Fruit fly (Drosophila melanogaster) whole organism, pupa: Measurements from ENCODE around the gene slam.

ENCODE experiments used
- CG10348 ChIP-seq: fragments of 200-800 bp; sonication (Bioruptor generic); IDR thresholded peaks from 2 replicates; pipeline ENCODE4 v1.3.6; 2022; ENCODE audit warnings: missing biosample characterization, missing genetic modification characterization
- CG12605 ChIP-seq: fragments of 200-800 bp; sonication (Bioruptor generic); IDR thresholded peaks from 2 replicates; pipeline ENCODE4 v1.3.6; 2022; ENCODE audit warnings: missing biosample characterization, missing genetic modification characterization
- CG13204 ChIP-seq: fragments of 200-800 bp; sonication (Bioruptor generic); optimal IDR thresholded peaks from 2 replicates; lab custom pipeline; 2018; ENCODE audit warnings: missing biosample characterization, mild to moderate bottlenecking, missing genetic modification characterization, moderate library complexity
- CG14655 ChIP-seq: fragments of 200-800 bp; sonication (Bioruptor generic); optimal IDR thresholded peaks from 3 replicates; lab custom pipeline; 2017; ENCODE audit warnings: mild to moderate bottlenecking, missing biosample characterization, missing genetic modification reagents, missing genetic modification characterization
- CG15710 ChIP-seq: fragments of 200-800 bp; sonication (Bioruptor generic); optimal IDR thresholded peaks from 2 replicates; lab custom pipeline; 2018; ENCODE audit warnings: missing biosample characterization, mild to moderate bottlenecking, missing genetic modification characterization, moderate library complexity
- CG17806 ChIP-seq: fragments of 200-800 bp; sonication (Bioruptor generic); optimal IDR thresholded peaks from 2 replicates; lab custom pipeline; 2018; ENCODE audit warnings: missing biosample characterization, mild to moderate bottlenecking, missing genetic modification characterization, moderate library complexity
- CG32121 ChIP-seq: fragments of 200-800 bp; sonication (Bioruptor generic); IDR thresholded peaks from 2 replicates; pipeline ENCODE4 v1.3.6; 2022; ENCODE audit warnings: missing biosample characterization, missing genetic modification characterization
- CG34367 ChIP-seq: fragments of 200-800 bp; sonication (Bioruptor generic); optimal IDR thresholded peaks from 2 replicates; lab custom pipeline; 2018; ENCODE audit warnings: missing biosample characterization, mild to moderate bottlenecking, missing genetic modification characterization
- CG4496 ChIP-seq: fragments of 200-800 bp; sonication (Bioruptor generic); IDR thresholded peaks from 3 replicates; pipeline ENCODE4 v1.3.6; 2022; ENCODE audit warnings: missing biosample characterization, missing genetic modification characterization
- CG8159 ChIP-seq: fragments of 200-800 bp; sonication (Bioruptor generic); optimal IDR thresholded peaks from 3 replicates; lab custom pipeline; 2018; ENCODE audit warnings: missing biosample characterization, mild to moderate bottlenecking, missing genetic modification characterization, moderate library complexity
- CG8301 ChIP-seq: fragments of 200-800 bp; sonication (Bioruptor generic); optimal IDR thresholded peaks from 2 replicates; lab custom pipeline; 2018; ENCODE audit warnings: missing biosample characterization, mild to moderate bottlenecking, missing genetic modification characterization
- CG9948 ChIP-seq: fragments of 200-800 bp; sonication (Bioruptor generic); optimal IDR thresholded peaks from 2 replicates; lab custom pipeline; 2018; ENCODE audit warnings: missing biosample characterization, mild to moderate bottlenecking, missing genetic modification characterization, moderate library complexity
- D1 ChIP-seq: fragments of 200-800 bp; sonication (Bioruptor generic); optimal IDR thresholded peaks from 2 replicates; lab custom pipeline; 2018; ENCODE audit warnings: missing biosample characterization, mild to moderate bottlenecking, missing genetic modification characterization, moderate library complexity
- EcR ChIP-seq: fragments of 200-800 bp; sonication (Bioruptor generic); optimal IDR thresholded peaks from 3 replicates; lab custom pipeline; 2019; ENCODE audit warnings: missing biosample characterization, missing genetic modification characterization, mild to moderate bottlenecking, moderate library complexity, missing genetic modification reagents
- Ets98B ChIP-seq: fragments of 200-800 bp; sonication (Bioruptor generic); IDR thresholded peaks from 2 replicates; pipeline ENCODE4 v1.3.6; 2022; ENCODE audit warnings: missing biosample characterization, missing genetic modification characterization
- Pif1A ChIP-seq: fragments of 200-800 bp; sonication (Bioruptor generic); optimal IDR thresholded peaks from 3 replicates; lab custom pipeline; 2016; ENCODE audit warnings: missing biosample characterization, missing genetic modification characterization
- Pif1B ChIP-seq: fragments of 200-800 bp; sonication (Bioruptor generic); optimal IDR thresholded peaks from 3 replicates; lab custom pipeline; 2016; ENCODE audit warnings: missing biosample characterization, missing genetic modification characterization
- Snoo ChIP-seq: fragments of 200-800 bp; sonication (Bioruptor generic); optimal IDR thresholded peaks from 3 replicates; lab custom pipeline; 2017; ENCODE audit warnings: missing biosample characterization, mild to moderate bottlenecking, missing genetic modification characterization, inconsistent platforms
- fd96Ca ChIP-seq: fragments of 200-800 bp; sonication (Bioruptor generic); IDR thresholded peaks from 3 replicates; pipeline ENCODE4 v1.3.6; 2022; ENCODE audit warnings: missing biosample characterization, missing genetic modification characterization
- gl ChIP-seq: fragments of 200-800 bp; sonication (Bioruptor generic); optimal IDR thresholded peaks from 2 replicates; lab custom pipeline; 2018; ENCODE audit warnings: missing biosample characterization, mild to moderate bottlenecking, missing genetic modification characterization
- rn ChIP-seq: fragments of 200-800 bp; sonication (Bioruptor generic); IDR thresholded peaks from 2 replicates; pipeline ENCODE4 v1.3.6; 2022; ENCODE audit warnings: missing biosample characterization, missing genetic modification characterization

slam gene

DNA sequence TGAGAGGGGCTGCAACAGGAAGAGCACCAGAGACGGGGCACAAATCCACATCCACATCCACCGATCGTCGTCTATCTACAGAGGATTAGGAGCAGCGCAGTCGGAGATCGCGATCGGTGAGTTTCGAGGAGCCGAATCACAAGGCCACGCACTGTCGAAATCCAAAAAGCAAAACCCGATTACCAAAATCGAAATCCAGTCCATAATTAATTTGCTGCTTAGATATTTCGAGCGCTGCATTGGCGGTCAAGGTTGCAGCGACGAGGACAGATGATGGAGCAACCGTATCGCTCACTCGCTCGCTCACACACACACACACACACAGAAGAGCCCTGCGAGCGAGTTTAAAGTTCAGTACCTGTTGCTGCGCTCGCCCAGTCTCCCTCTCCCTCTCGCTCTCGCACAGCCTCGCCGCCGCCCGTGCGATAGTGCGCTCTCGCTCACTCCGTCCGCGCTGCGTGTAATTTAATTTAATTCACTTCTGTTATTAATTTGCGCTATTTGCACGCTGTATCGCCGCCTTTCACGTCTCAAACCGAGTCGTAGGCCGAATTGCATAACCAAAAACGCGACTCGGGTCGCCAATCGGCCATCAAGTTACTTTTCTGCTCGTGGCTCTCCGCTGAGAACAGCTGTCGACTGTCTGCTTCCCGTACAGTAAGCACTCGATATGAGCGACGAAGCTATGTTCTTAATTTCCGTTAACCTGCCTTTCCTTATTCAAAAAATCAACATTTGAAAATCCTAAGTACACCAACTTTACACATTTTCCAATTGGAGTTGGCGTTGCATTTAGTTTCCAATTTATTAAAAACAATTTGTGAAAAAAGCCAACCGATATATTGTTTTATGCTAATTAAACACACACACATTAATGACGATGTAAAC lies 32.9 kb upstream of the slam start:
- TF ChIP-seq CG4496 (peak; percentile 42), Pif1A (GFP tag; lab: Kevin White, UChicago) (no peak), Pif1B (GFP tag; lab: Kevin White, UChicago) (no peak), fd96Ca (GFP tag; lab: Robert Waterston, UW) (0 out of 3 replicates have a peak, but pooled peaks have one; percentile 37), CG9948 (peak; percentile 4), D1 (tag; lab: Kevin White, UChicago) (no peak), Snoo (tag; lab: Kevin White, UChicago) (peak; percentile 39), CG8301 (no peak), CG10348 (GFP tag; lab: Robert Waterston, UW) (no peak), CG17806 (tag; lab: Kevin White, UChicago) (peak; percentile 23), CG14655 (no peak), gl (tag; lab: Kevin White, UChicago) (peak; percentile 77), CG32121 (no peak), CG13204 (peak; percentile 99), CG34367 (tag; lab: Kevin White, UChicago) (peak; percentile 13), EcR (peak; percentile 81), CG15710 (tag; lab: Kevin White, UChicago) (no peak), CG8159 (tag; lab: Kevin White, UChicago) (peak; percentile 20), rn (GFP tag; lab: Robert Waterston, UW) (no peak), CG12605 (GFP tag; lab: Robert Waterston, UW) (peak; percentile 56; the same call in 1 of the 2 replicates), Ets98B (no peak; the same call in 1 of the 2 replicates)

DNA sequence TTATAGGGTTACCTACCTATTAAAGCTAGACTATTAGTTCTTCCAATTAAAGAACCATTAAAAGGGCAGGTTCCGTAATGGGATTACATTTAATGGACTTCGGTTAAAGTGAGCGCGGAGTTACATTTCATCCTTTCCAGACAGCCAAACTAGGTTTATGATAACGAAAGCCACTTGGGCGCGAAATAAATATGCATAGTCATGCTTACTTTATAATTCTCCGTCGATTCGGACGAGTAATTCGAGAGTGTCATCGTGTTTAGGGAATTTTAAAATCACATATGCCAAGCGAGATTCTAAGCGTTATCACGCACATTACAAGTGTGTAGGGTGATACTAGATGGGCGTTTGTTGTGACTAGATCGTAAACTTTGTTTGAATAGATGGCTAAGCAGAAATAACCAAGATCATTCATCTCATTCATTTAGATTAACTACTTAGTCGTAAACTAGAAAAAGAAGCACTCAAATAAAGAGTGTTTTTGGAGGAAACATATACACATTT lies 31.9 kb upstream of the slam start:
- no peak for TF ChIP-seq CG34367 (tag; lab: Kevin White, UChicago)
- no peak for TF ChIP-seq CG17806 (tag; lab: Kevin White, UChicago)
- no peak for TF ChIP-seq Pif1A (GFP tag; lab: Kevin White, UChicago)
- TF ChIP-seq Ets98B = no peak
- no peak for TF ChIP-seq CG10348 (GFP tag; lab: Robert Waterston, UW)
- TF ChIP-seq CG32121 = no peak
- TF ChIP-seq CG8301 = no peak
- TF ChIP-seq CG8159 (tag; lab: Kevin White, UChicago) = no peak
- no peak for TF ChIP-seq CG12605 (GFP tag; lab: Robert Waterston, UW)
- no peak for TF ChIP-seq EcR
- no peak for TF ChIP-seq D1 (tag; lab: Kevin White, UChicago)
- TF ChIP-seq Pif1B (GFP tag; lab: Kevin White, UChicago) = no peak
- TF ChIP-seq CG13204 = no peak
- TF ChIP-seq Snoo (tag; lab: Kevin White, UChicago) = no peak
- no peak for TF ChIP-seq CG15710 (tag; lab: Kevin White, UChicago)
- no peak for TF ChIP-seq CG9948

DNA sequence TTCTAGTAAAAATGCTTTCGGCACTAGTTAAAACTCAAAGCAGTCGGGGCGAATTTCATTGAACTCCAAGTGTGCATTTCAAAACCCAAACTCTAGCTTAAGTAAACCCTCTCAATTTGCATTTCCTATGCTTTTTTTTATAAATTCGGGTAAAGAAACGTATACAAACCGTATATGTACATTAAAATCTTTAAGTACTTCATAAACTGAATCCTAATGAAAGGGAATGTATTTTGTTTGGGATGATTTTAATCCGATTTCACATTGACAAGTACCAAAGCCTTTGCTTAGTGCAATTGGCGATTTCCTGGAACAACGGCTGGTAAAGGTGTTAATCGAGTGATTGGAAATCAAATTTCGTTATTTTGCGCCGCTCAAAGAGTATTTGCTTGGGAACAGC lies 30.9 kb upstream of the slam start:
- TF ChIP-seq fd96Ca (GFP tag; lab: Robert Waterston, UW) (no peak), CG15710 (tag; lab: Kevin White, UChicago) (no peak), CG34367 (tag; lab: Kevin White, UChicago) (no peak), Ets98B (no peak), CG8159 (tag; lab: Kevin White, UChicago) (no peak), CG9948 (no peak), CG4496 (no peak), CG17806 (tag; lab: Kevin White, UChicago) (no peak), CG13204 (no peak), rn (GFP tag; lab: Robert Waterston, UW) (no peak)

DNA sequence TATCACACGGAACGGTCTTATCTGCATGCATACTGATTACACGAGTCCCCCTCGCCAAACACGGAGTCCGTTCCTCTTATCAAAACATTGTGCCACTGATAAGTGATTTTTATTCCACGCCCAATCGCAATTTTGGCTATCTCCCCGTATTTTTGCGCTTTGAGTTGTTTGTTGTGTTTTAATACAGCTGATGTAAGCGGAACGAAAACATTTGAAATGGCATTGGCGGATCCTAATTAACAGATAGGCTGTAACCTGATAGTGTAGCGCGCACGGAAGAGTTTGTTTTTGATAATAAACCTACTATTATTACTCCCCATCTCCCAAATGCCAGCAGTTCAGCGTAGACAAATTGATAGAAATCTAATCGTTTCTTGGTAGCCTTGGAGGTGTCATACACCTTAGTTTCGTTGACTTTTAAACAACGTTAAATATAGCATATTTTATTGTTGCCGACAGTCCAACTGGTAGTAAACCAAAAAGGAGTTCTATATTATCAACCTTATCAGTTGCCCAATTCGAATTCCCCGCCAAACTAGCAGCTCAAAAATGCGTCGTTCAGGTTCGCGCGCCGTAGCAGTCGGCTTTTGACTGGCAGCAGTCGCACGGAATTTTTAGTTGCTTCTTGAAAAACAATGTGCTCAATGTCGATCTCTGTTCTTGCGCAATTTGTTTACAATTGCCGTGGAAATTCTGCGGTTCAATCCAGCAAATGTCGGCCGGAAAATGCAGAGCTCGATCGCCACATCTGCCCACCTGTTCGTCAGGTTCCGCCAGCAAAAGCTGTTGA lies 28.9 kb upstream of the slam start:
- TF ChIP-seq CG4496 (peak; percentile 59; the same call in 2 of the 3 replicates), CG13204 (no peak)

DNA sequence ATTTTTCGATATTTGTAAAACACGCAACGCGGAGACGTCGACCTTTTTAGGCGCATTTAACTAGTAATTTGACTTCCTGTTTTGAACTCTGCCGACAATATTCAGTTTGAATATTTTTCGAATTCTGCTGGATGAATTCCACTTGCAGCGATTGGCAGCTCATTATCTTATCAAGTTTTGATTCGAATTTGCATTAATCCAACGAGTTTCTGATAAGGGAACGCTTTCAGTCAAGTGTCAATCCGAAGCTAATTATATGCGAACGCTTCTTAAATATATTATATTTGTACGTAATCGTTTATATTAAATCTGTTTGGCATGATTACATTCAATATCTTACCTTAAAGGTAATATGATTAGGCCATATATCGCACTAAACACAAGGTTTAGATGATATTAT lies 23.9 kb upstream of the slam start, which contains the start of gene CG9497:
TSS of gene CG9497 (minus strand) at position 101 of the 400 bp plus-strand sequence.
- TF ChIP-seq Pif1A (GFP tag; lab: Kevin White, UChicago) = no peak
